Worm (Caenorhabditis elegans): Measurements from ENCODE around the gene R13D11.4.

Gene R13D11.4

DNA sequence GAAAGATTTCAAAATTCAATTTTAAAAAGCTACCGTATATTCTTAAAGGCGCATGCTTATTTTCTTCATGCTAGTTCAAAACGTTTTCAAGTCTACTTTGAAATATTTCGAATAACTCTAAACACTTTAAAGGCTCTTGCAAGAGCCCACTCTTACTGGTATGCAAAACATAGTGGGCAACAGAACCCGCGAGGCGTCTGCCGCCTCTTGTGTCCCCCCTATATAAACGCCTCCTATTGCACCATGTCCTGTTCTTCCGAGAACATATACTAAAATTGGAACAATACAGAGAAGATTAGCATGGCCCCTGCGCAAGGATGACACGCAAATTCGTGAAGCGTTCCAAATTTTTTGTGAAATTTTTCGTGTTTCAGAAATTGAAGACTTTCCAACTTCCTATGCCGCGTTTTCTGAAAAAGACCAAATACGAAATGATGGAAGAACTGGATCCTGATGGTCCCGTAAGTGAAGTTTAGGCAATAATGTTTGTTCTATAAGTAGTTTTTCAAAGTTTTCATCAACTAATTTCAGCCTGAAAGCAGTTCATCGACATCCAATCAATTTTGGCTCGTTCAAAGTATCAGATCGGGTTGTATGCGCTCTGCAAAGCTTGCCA, 48.3 kb downstream of the R13D11.4 start:
- no peak for TF ChIP-seq hlh-1 (tag; optimal IDR thresholded peaks at IDR 0.05)
- TF ChIP-seq unc-39 (tag; optimal IDR thresholded peaks at IDR 0.05), result no peak
- TF ChIP-seq ham-2 (GFP tag; optimal IDR thresholded peaks at IDR 0.05), result no peak
- TF ChIP-seq ceh-83 (GFP tag; optimal IDR thresholded peaks at IDR 0.05), result peak; percentile 48
- no peak for TF ChIP-seq lin-32 (GFP tag; optimal IDR thresholded peaks at IDR 0.05)
- no peak for TF ChIP-seq elt-1 (tag; optimal IDR thresholded peaks at IDR 0.05; ENCODE audit: borderline replicate concordance, insufficient read depth)
- TF ChIP-seq lsy-2 (tag; optimal IDR thresholded peaks at IDR 0.05), result no peak
- TF ChIP-seq zip-8 (tag; optimal IDR thresholded peaks at IDR 0.05), result no peak
